Fruit fly (Drosophila melanogaster) whole organism, adult: Measurements from ENCODE around the gene Sgs4.

Experiments
- CG14711 ChIP-seq: fragments of 200-800 bp; sonication (Bioruptor generic); optimal IDR thresholded peaks from 2 replicates; lab custom pipeline; 2018; ENCODE audit warnings: missing biosample characterization, mild to moderate bottlenecking, missing genetic modification characterization, moderate library complexity
- CG33017 ChIP-seq: fragments of 200-800 bp; sonication (Bioruptor generic); optimal IDR thresholded peaks from 2 replicates; lab custom pipeline; 2018; ENCODE audit warnings: missing biosample characterization, mild to moderate bottlenecking, missing genetic modification characterization, moderate library complexity
- CG7045 ChIP-seq: fragments of 200-800 bp; sonication (Bioruptor generic); optimal IDR thresholded peaks from 2 replicates; lab custom pipeline; 2017; ENCODE audit warnings: missing biosample characterization, mild to moderate bottlenecking, missing genetic modification characterization
- Mnt ChIP-seq: fragments of 200-800 bp; sonication (Bioruptor generic); optimal IDR thresholded peaks from 2 replicates; lab custom pipeline; 2016; ENCODE audit warnings: missing biosample characterization, mild to moderate bottlenecking, missing genetic modification characterization
- toe ChIP-seq: fragments of 200-800 bp; sonication (Bioruptor generic); optimal IDR thresholded peaks from 2 replicates; lab custom pipeline; 2016; ENCODE audit warnings: missing biosample characterization, missing genetic modification characterization

DNA sequence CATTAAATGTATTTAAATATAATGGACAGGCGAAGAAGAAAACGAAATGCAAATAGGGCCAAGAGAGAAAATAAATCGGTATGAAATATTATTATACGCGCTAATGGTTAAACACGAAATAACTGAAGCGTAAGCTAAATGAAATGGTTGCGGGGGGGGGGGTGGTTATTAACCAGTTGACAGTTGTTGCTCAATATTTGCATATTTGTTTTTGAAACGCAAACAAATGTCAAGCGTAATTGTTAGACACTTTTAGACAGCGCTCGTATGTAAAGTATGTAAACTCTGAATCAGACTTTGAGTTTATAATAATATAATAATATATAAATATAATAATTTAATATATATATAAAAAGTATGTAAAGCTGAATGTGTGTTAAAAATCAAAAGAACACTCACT lies 32.1 kb downstream of the Sgs4 start:
- TF ChIP-seq CG14711 (tag; lab: Kevin White, UChicago): no peak
- TF ChIP-seq CG7045 (GFP tag; lab: Kevin White, UChicago): no peak
- TF ChIP-seq Mnt: no peak
- no peak for TF ChIP-seq CG33017
- no peak for TF ChIP-seq toe (GFP tag; lab: Kevin White, UChicago)
